Fruit fly (Drosophila melanogaster) whole organism, embryonic: ENCODE results near the gene orb.
A peak's percentile ranks its signal among the peaks of the same experiment; 100 is the strongest.

Experiments
- CG10209 ChIP-seq: fragments of 200-800 bp; sonication (Bioruptor generic); optimal IDR thresholded peaks from 3 replicates; lab custom pipeline; 2017; ENCODE audit warnings: missing biosample characterization, mild to moderate bottlenecking, missing genetic modification characterization, missing genetic modification reagents
- CG10321 ChIP-seq: fragments of 200-800 bp; sonication (Bioruptor generic); IDR thresholded peaks from 2 replicates; pipeline ENCODE4 v1.3.6; 2022; ENCODE audit warnings: missing biosample characterization, missing genetic modification characterization
- CG12104 ChIP-seq: fragments of 200-800 bp; sonication (Bioruptor generic); optimal IDR thresholded peaks from 3 replicates; lab custom pipeline; 2016; ENCODE audit warnings: missing biosample characterization, missing genetic modification characterization
- CG12769 ChIP-seq: fragments of 200-800 bp; sonication (Bioruptor generic); optimal IDR thresholded peaks from 2 replicates; lab custom pipeline; 2019; ENCODE audit warnings: missing biosample characterization, mild to moderate bottlenecking, missing genetic modification characterization, moderate library complexity
- CG13123 ChIP-seq: fragments of 200-800 bp; sonication (Bioruptor generic); optimal IDR thresholded peaks from 2 replicates; lab custom pipeline; 2016; ENCODE audit warnings: missing biosample characterization, missing genetic modification characterization
- CG13296 ChIP-seq: fragments of 200-800 bp; sonication (Bioruptor generic); optimal IDR thresholded peaks from 3 replicates; lab custom pipeline; 2018; ENCODE audit warnings: missing biosample characterization, mild to moderate bottlenecking, missing genetic modification characterization
- CG13894 ChIP-seq: fragments of 200-800 bp; sonication (Bioruptor generic); optimal IDR thresholded peaks from 3 replicates; lab custom pipeline; 2018; ENCODE audit warnings: missing biosample characterization, mild to moderate bottlenecking, missing genetic modification characterization, moderate library complexity
- CG15601 ChIP-seq: fragments of 200-800 bp; sonication (Bioruptor generic); optimal IDR thresholded peaks from 3 replicates; lab custom pipeline; 2019; ENCODE audit warnings: missing biosample characterization, mild to moderate bottlenecking, missing genetic modification characterization, moderate library complexity
- CG16863 ChIP-seq: fragments of 200-800 bp; sonication (Bioruptor generic); optimal IDR thresholded peaks from 3 replicates; lab custom pipeline; 2016; ENCODE audit warnings: missing biosample characterization, missing genetic modification characterization
- CG18262 ChIP-seq: fragments of 200-800 bp; optimal IDR thresholded peaks from 3 replicates; lab custom pipeline; 2019; ENCODE audit warnings: missing biosample characterization, mild to moderate bottlenecking, missing genetic modification characterization, moderate library complexity
- CG2120 ChIP-seq: fragments of 200-800 bp; sonication (Bioruptor generic); optimal IDR thresholded peaks from 3 replicates; lab custom pipeline; 2016; ENCODE audit warnings: missing biosample characterization, missing genetic modification characterization
- CG2129 ChIP-seq: fragments of 200-800 bp; sonication (Bioruptor generic); IDR thresholded peaks from 2 replicates; pipeline ENCODE4 v1.3.6; 2022; ENCODE audit warnings: missing biosample characterization, missing genetic modification characterization; ENCODE audit not compliant: partially characterized antibody
- CG2678 ChIP-seq: fragments of 200-800 bp; sonication (Bioruptor generic); optimal IDR thresholded peaks from 3 replicates; lab custom pipeline; 2019; ENCODE audit warnings: missing biosample characterization, mild to moderate bottlenecking, missing genetic modification characterization, moderate library complexity
- CG34376 ChIP-seq: fragments of 200-800 bp; sonication (Bioruptor generic); optimal IDR thresholded peaks from 2 replicates; lab custom pipeline; 2018; ENCODE audit warnings: missing biosample characterization, mild to moderate bottlenecking, missing genetic modification characterization
- CG4707 ChIP-seq: fragments of 200-800 bp; sonication (Bioruptor generic); optimal IDR thresholded peaks from 2 replicates; lab custom pipeline; 2018; ENCODE audit warnings: missing biosample characterization, mild to moderate bottlenecking, missing genetic modification characterization, moderate library complexity
- CG4730 ChIP-seq: fragments of 200-800 bp; sonication (Bioruptor generic); IDR thresholded peaks from 2 replicates; pipeline ENCODE4 v1.3.6; 2022; ENCODE audit warnings: missing biosample characterization, missing genetic modification characterization
- CG6272 ChIP-seq: fragments of 200-800 bp; sonication (Bioruptor generic); IDR thresholded peaks from 2 replicates; pipeline ENCODE4 v1.3.6; 2022; ENCODE audit warnings: missing biosample characterization, missing genetic modification characterization
- CG7556 ChIP-seq: fragments of 200-800 bp; sonication (Bioruptor generic); optimal IDR thresholded peaks from 2 replicates; lab custom pipeline; 2017; ENCODE audit warnings: missing biosample characterization, mild to moderate bottlenecking, missing genetic modification characterization
- CG8089 ChIP-seq: fragments of 200-800 bp; sonication (Bioruptor generic); optimal IDR thresholded peaks from 3 replicates; lab custom pipeline; 2016; ENCODE audit warnings: missing biosample characterization, missing genetic modification characterization
- CG8281 ChIP-seq: fragments of 200-800 bp; sonication (Bioruptor generic); optimal IDR thresholded peaks from 2 replicates; lab custom pipeline; 2018; ENCODE audit warnings: missing biosample characterization, mild to moderate bottlenecking, missing genetic modification characterization, moderate library complexity
- D19B ChIP-seq: fragments of 200-800 bp; sonication (Bioruptor generic); optimal IDR thresholded peaks from 2 replicates; lab custom pipeline; 2017; ENCODE audit warnings: missing biosample characterization, mild to moderate bottlenecking, missing genetic modification characterization
- Dref ChIP-seq: fragments of 200-800 bp; sonication (Bioruptor generic); IDR thresholded peaks from 2 replicates; pipeline ENCODE4 v1.3.6; 2022; ENCODE audit warnings: missing biosample characterization, missing genetic modification characterization
- GATAe ChIP-seq: fragments of 200-800 bp; sonication (Bioruptor generic); conservative IDR thresholded peaks from 2 replicates; pipeline ENCODE4 v1.3.6; 2022; ENCODE audit warnings: missing biosample characterization, missing genetic modification characterization
- HLH54F ChIP-seq: fragments of 200-800 bp; sonication (Bioruptor generic); optimal IDR thresholded peaks from 3 replicates; lab custom pipeline; 2016; ENCODE audit warnings: missing biosample characterization, missing genetic modification characterization
- HLHmδ ChIP-seq: fragments of 200-800 bp; sonication (Bioruptor generic); optimal IDR thresholded peaks from 2 replicates; lab custom pipeline; 2018; ENCODE audit warnings: missing biosample characterization, mild to moderate bottlenecking, missing genetic modification characterization, moderate library complexity
- HmgZ ChIP-seq: fragments of 200-800 bp; sonication (Bioruptor generic); optimal IDR thresholded peaks from 2 replicates; lab custom pipeline; 2018; ENCODE audit warnings: missing biosample characterization, mild to moderate bottlenecking, missing genetic modification characterization
- Hmx ChIP-seq: fragments of 200-800 bp; sonication (Bioruptor generic); optimal IDR thresholded peaks from 2 replicates; lab custom pipeline; 2016; ENCODE audit warnings: missing biosample characterization, missing genetic modification characterization
- Med ChIP-seq: fragments of 200-800 bp; sonication (Bioruptor generic); peaks from one replicate; lab custom pipeline; 2016; ENCODE audit warnings: missing biosample characterization, missing genetic modification characterization, mild to moderate bottlenecking, inconsistent platforms, moderate library complexity
- Ptx1 ChIP-seq: fragments of 200-800 bp; sonication (Bioruptor generic); IDR thresholded peaks from 2 replicates; pipeline ENCODE4 v1.3.6; 2022; ENCODE audit warnings: missing biosample characterization, missing genetic modification characterization
- Rfx ChIP-seq: fragments of 200-800 bp; sonication (Bioruptor generic); IDR thresholded peaks from 2 replicates; pipeline ENCODE4 v1.3.6; 2022; ENCODE audit warnings: missing biosample characterization, missing genetic modification characterization
- cg ChIP-seq: fragments of 200-800 bp; sonication (Bioruptor generic); optimal IDR thresholded peaks from 3 replicates; lab custom pipeline; 2019; ENCODE audit warnings: missing biosample characterization, mild to moderate bottlenecking, missing genetic modification characterization, moderate library complexity
- cwo ChIP-seq: fragments of 200-800 bp; sonication (Bioruptor generic); optimal IDR thresholded peaks from 3 replicates; lab custom pipeline; 2017; ENCODE audit warnings: missing biosample characterization, missing genetic modification characterization, mild to moderate bottlenecking, moderate library complexity, missing genetic modification reagents
- dmrt11E ChIP-seq: fragments of 200-800 bp; sonication (Bioruptor generic); optimal IDR thresholded peaks from 3 replicates; lab custom pipeline; 2018; ENCODE audit warnings: missing biosample characterization, mild to moderate bottlenecking, missing genetic modification characterization, moderate library complexity
- emc ChIP-seq: fragments of 200-800 bp; sonication (Bioruptor generic); optimal IDR thresholded peaks from 2 replicates; lab custom pipeline; 2016; ENCODE audit warnings: missing biosample characterization, missing genetic modification characterization
- fru ChIP-seq: fragments of >200 bp; optimal IDR thresholded peaks from 2 replicates; lab custom pipeline; 2017
- gem ChIP-seq: fragments of 200-800 bp; sonication (Bioruptor generic); optimal IDR thresholded peaks from 2 replicates; lab custom pipeline; 2019; ENCODE audit warnings: missing biosample characterization, mild to moderate bottlenecking, missing genetic modification characterization, moderate library complexity
- grau ChIP-seq: fragments of 200-800 bp; optimal IDR thresholded peaks from 3 replicates; lab custom pipeline; 2019; ENCODE audit warnings: missing biosample characterization, mild to moderate bottlenecking, missing genetic modification characterization, moderate library complexity
- hkb ChIP-seq, 2 experiments: fragments of 200-800 bp in 1 of 2; fragments of >200 bp in 1 of 2; sonication (Bioruptor generic) in 1 of 2; IDR thresholded peaks in 1 of 2; optimal IDR thresholded peaks in 1 of 2; 2 replicates each; pipeline versions ENCODE4 v1.3.6 to Lab custom; 2017 to 2022; ENCODE audit warnings: missing biosample characterization in 1 of 2, missing genetic modification characterization in 1 of 2
- kay ChIP-seq: fragments of 200-800 bp; sonication (Bioruptor generic); optimal IDR thresholded peaks from 2 replicates; lab custom pipeline; 2016; ENCODE audit warnings: missing biosample characterization, missing genetic modification characterization
- lbe ChIP-seq: fragments of 200-800 bp; sonication (Bioruptor generic); optimal IDR thresholded peaks from 2 replicates; lab custom pipeline; 2016; ENCODE audit warnings: missing biosample characterization, mild to moderate bottlenecking, missing genetic modification characterization
- lov ChIP-seq, 2 experiments: fragments of 200-800 bp in 1 of 2; fragments of >200 bp in 1 of 2; sonication (Bioruptor generic) in 1 of 2; IDR thresholded peaks in 1 of 2; optimal IDR thresholded peaks in 1 of 2; 2 replicates in 1 of 2; 3 replicates in 1 of 2; pipeline versions ENCODE4 v1.3.6 to Lab custom; 2017 to 2022; ENCODE audit warnings: missing biosample characterization in 1 of 2, missing genetic modification characterization in 1 of 2
- luna ChIP-seq: fragments of 200-800 bp; sonication (Bioruptor generic); optimal IDR thresholded peaks from 2 replicates; lab custom pipeline; 2016; ENCODE audit warnings: missing biosample characterization, missing genetic modification characterization
- mam ChIP-seq: fragments of 200-800 bp; sonication (Bioruptor generic); optimal IDR thresholded peaks from 3 replicates; lab custom pipeline; 2016; ENCODE audit warnings: missing biosample characterization, missing genetic modification characterization
- nerfin-2 ChIP-seq: fragments of 200-800 bp; sonication (Bioruptor generic); IDR thresholded peaks from 2 replicates; pipeline ENCODE4 v1.3.6; 2022; ENCODE audit warnings: missing biosample characterization, missing genetic modification characterization; ENCODE audit not compliant: partially characterized antibody
- odd ChIP-seq: fragments of 200-800 bp; sonication (Bioruptor generic); optimal IDR thresholded peaks from 2 replicates; lab custom pipeline; 2017; ENCODE audit warnings: missing biosample characterization, mild to moderate bottlenecking, missing genetic modification characterization
- pfk ChIP-seq: fragments of 200-800 bp; sonication (Bioruptor generic); optimal IDR thresholded peaks from 2 replicates; lab custom pipeline; 2018; ENCODE audit warnings: missing biosample characterization, mild to moderate bottlenecking, missing genetic modification characterization, moderate library complexity
- sens-2 ChIP-seq: fragments of 200-800 bp; sonication (Bioruptor generic); IDR thresholded peaks from 2 replicates; pipeline ENCODE4 v1.3.6; 2022; ENCODE audit warnings: missing biosample characterization, missing genetic modification characterization
- sug ChIP-seq: fragments of 200-800 bp; optimal IDR thresholded peaks from 2 replicates; lab custom pipeline; 2019; ENCODE audit warnings: missing biosample characterization, mild to moderate bottlenecking, missing genetic modification characterization, moderate library complexity
- zen ChIP-seq: fragments of 200-800 bp; sonication (Bioruptor generic); optimal IDR thresholded peaks from 3 replicates; lab custom pipeline; 2018; ENCODE audit warnings: missing biosample characterization, mild to moderate bottlenecking, missing genetic modification characterization, moderate library complexity

The orb gene

dm6 chr3R:23223151-23223810 is 57.4 kb downstream of the orb start (continued):
- TF ChIP-seq hkb (optimal IDR thresholded peaks at IDR 0.05; lab: Kevin White, UChicago) (no peak), hkb (GFP tag; IDR thresholded peaks at IDR 0.05; lab: Robert Waterston, UW) (no peak), Ptx1 (0 out of 2 replicates have a peak, but pooled peaks have one; percentile 22), emc (GFP tag; lab: Kevin White, UChicago) (no peak), CG15601 (tag; lab: Kevin White, UChicago) (no peak), CG13123 (no peak), CG7556 (GFP tag; lab: Kevin White, UChicago) (no peak), odd (GFP tag; lab: Kevin White, UChicago) (no peak), HLHmδ (GFP tag; lab: Kevin White, UChicago) (no peak), dmrt11E (tag; lab: Kevin White, UChicago) (no peak), CG10209 (GFP tag; lab: Kevin White, UChicago) (no peak), HmgZ (tag; lab: Kevin White, UChicago) (no peak), fru (lab: Kevin White, UChicago) (no peak), CG13296 (GFP tag; lab: Kevin White, UChicago) (peak; percentile 23), CG18262 (tag; lab: Kevin White, UChicago) (no peak), luna (GFP tag; lab: Kevin White, UChicago) (no peak), CG2678 (tag; lab: Kevin White, UChicago) (peak; percentile 45), lov (optimal IDR thresholded peaks at IDR 0.05; lab: Kevin White, UChicago) (no peak), lov (GFP tag; IDR thresholded peaks at IDR 0.05; lab: Robert Waterston, UW) (no peak), CG10321 (GFP tag; lab: Robert Waterston, UW) (no peak), CG4730 (GFP tag; lab: Robert Waterston, UW) (no peak), CG13894 (tag; lab: Kevin White, UChicago) (no peak), nerfin-2 (GFP tag; lab: Robert Waterston, UW) (no peak), CG2129 (GFP tag; lab: Robert Waterston, UW) (no peak), sens-2 (no peak), D19B (GFP tag; lab: Kevin White, UChicago) (no peak), grau (tag; lab: Kevin White, UChicago) (peak; percentile 75), zen (no peak), Dref (no peak), HLH54F (GFP tag; lab: Kevin White, UChicago) (peak; percentile 8), Med (GFP tag; lab: Kevin White, UChicago) (peak; percentile 76), CG12104 (GFP tag; lab: Kevin White, UChicago) (no peak), CG34376 (GFP tag; lab: Kevin White, UChicago) (peak; percentile 92), Hmx (GFP tag; lab: Kevin White, UChicago) (no peak), cg (no peak), CG6272 (GFP tag; lab: Robert Waterston, UW) (no peak), GATAe (GFP tag; lab: Robert Waterston, UW) (no peak; the same call in 1 of the 2 replicates), cwo (GFP tag; lab: Kevin White, UChicago) (peak; percentile 11), mam (GFP tag; lab: Kevin White, UChicago) (no peak), CG2120 (peak; percentile 44), CG12769 (tag; lab: Kevin White, UChicago) (peak; percentile 80), CG8089 (no peak), gem (tag; lab: Kevin White, UChicago) (no peak), CG16863 (GFP tag; lab: Kevin White, UChicago) (no peak), CG4707 (GFP tag; lab: Kevin White, UChicago) (no peak), sug (tag; lab: Kevin White, UChicago) (peak; percentile 76), CG8281 (no peak), pfk (GFP tag; lab: Kevin White, UChicago) (peak; percentile 2), Rfx (GFP tag; lab: Robert Waterston, UW) (peak; percentile 4; the same call in 1 of the 2 replicates), lbe (peak; percentile 20), kay (no peak)
